Fruit fly (Drosophila melanogaster): Measurements from ENCODE around the gene Vps16B.

dm6 chr3R:29838751-29839150 is 22.5 kb upstream of the Vps16B start:
- TF ChIP-seq EcR (GFP tag; optimal IDR thresholded peaks at IDR 0.05) = no peak
- TF ChIP-seq psq (optimal IDR thresholded peaks at IDR 0.05) = no peak
- no peak for TF ChIP-seq pan (optimal IDR thresholded peaks at IDR 0.05)

Data from whole organism.